Fruit fly (Drosophila melanogaster) whole organism, embryonic: Measurements from ENCODE around the gene CG7294.

Experiments
- C15 ChIP-seq: fragments of 200-800 bp; sonication (Bioruptor generic); IDR thresholded peaks from 3 replicates; pipeline ENCODE4 v1.3.6; 2022; ENCODE audit warnings: missing biosample characterization, missing genetic modification characterization
- CG10654 ChIP-seq: fragments of 200-800 bp; sonication (Bioruptor generic); optimal IDR thresholded peaks from 2 replicates; lab custom pipeline; 2016; ENCODE audit warnings: missing biosample characterization, missing genetic modification characterization
- CG11560 ChIP-seq: fragments of 200-800 bp; sonication (Bioruptor generic); IDR thresholded peaks from 3 replicates; pipeline ENCODE4 v1.3.6; 2022; ENCODE audit warnings: missing biosample characterization, missing genetic modification characterization
- CG11695 ChIP-seq: fragments of 200-800 bp; sonication (Bioruptor generic); IDR thresholded peaks from 3 replicates; pipeline ENCODE4 v1.3.6; 2022; ENCODE audit warnings: missing biosample characterization, missing genetic modification characterization
- CG12155 ChIP-seq: fragments of 200-800 bp; sonication (Bioruptor generic); optimal IDR thresholded peaks from 3 replicates; lab custom pipeline; 2016; ENCODE audit warnings: missing biosample characterization, missing genetic modification characterization
- CG13894 ChIP-seq: fragments of 200-800 bp; sonication (Bioruptor generic); optimal IDR thresholded peaks from 3 replicates; lab custom pipeline; 2018; ENCODE audit warnings: missing biosample characterization, mild to moderate bottlenecking, missing genetic modification characterization, moderate library complexity
- CG14667 ChIP-seq: fragments of 200-800 bp; sonication (Bioruptor generic); IDR thresholded peaks from 2 replicates; pipeline ENCODE4 v1.3.6; 2022; ENCODE audit warnings: missing biosample characterization, missing genetic modification characterization
- CG14965 ChIP-seq: fragments of 200-800 bp; sonication (Bioruptor generic); optimal IDR thresholded peaks from 2 replicates; lab custom pipeline; 2016; ENCODE audit warnings: missing biosample characterization, missing genetic modification characterization, borderline replicate concordance
- CG1602 ChIP-seq: fragments of 200-800 bp; sonication (Bioruptor generic); optimal IDR thresholded peaks from 3 replicates; lab custom pipeline; 2016; ENCODE audit warnings: missing biosample characterization, missing genetic modification characterization
- CG3838 ChIP-seq: fragments of 200-800 bp; sonication (Bioruptor generic); optimal IDR thresholded peaks from 3 replicates; lab custom pipeline; 2016; ENCODE audit warnings: missing biosample characterization, missing genetic modification characterization
- CG9727 ChIP-seq: fragments of 200-800 bp; sonication (Bioruptor generic); optimal IDR thresholded peaks from 3 replicates; lab custom pipeline; 2017; ENCODE audit warnings: missing biosample characterization, mild to moderate bottlenecking, missing genetic modification characterization
- Dek ChIP-seq: fragments of 200-800 bp; sonication (Bioruptor generic); optimal IDR thresholded peaks from 3 replicates; lab custom pipeline; 2019; ENCODE audit warnings: missing biosample characterization, mild to moderate bottlenecking, missing genetic modification characterization, moderate library complexity
- E2f1 ChIP-seq: fragments of 200-800 bp; sonication (Bioruptor generic); IDR thresholded peaks from 2 replicates; pipeline ENCODE4 v1.3.6; 2022; ENCODE audit warnings: missing biosample characterization, missing genetic modification characterization
- Eip74EF ChIP-seq, 2 experiments: fragments of 200-800 bp in 1 of 2; fragments of >200 bp in 1 of 2; sonication (Bioruptor generic) in 1 of 2; optimal IDR thresholded peaks; 2 replicates each; lab custom pipeline; 2017 to 2019; ENCODE audit warnings: missing biosample characterization in 2 of 2, missing genetic modification characterization in 2 of 2, mild to moderate bottlenecking in 1 of 2, moderate library complexity in 1 of 2
- Hr78 ChIP-seq, 2 experiments: fragments of 200-800 bp in 1 of 2; fragments of >200 bp in 1 of 2; sonication (Bioruptor generic) in 1 of 2; optimal IDR thresholded peaks; 2 replicates each; lab custom pipeline; 2017 to 2019; ENCODE audit warnings: missing biosample characterization in 2 of 2, missing genetic modification characterization in 2 of 2, mild to moderate bottlenecking in 1 of 2, moderate library complexity in 1 of 2
- NFAT ChIP-seq: fragments of 200-800 bp; sonication (Bioruptor generic); IDR thresholded peaks from 2 replicates; pipeline ENCODE4 v1.3.6; 2022; ENCODE audit warnings: missing biosample characterization, missing genetic modification characterization
- Sox102F ChIP-seq: fragments of 200-800 bp; sonication (Bioruptor generic); optimal IDR thresholded peaks from 2 replicates; lab custom pipeline; 2018; ENCODE audit warnings: missing biosample characterization, mild to moderate bottlenecking, missing genetic modification characterization, moderate library complexity
- Vsx1 ChIP-seq: fragments of 200-800 bp; sonication (Bioruptor generic); optimal IDR thresholded peaks from 2 replicates; lab custom pipeline; 2017; ENCODE audit warnings: missing biosample characterization, mild to moderate bottlenecking, missing genetic modification characterization, missing genetic modification reagents
- Xbp1 ChIP-seq: fragments of 200-800 bp; sonication (Bioruptor generic); optimal IDR thresholded peaks from 3 replicates; lab custom pipeline; 2016; ENCODE audit warnings: missing biosample characterization, mild to moderate bottlenecking, missing genetic modification characterization
- Xrp1 ChIP-seq: fragments of 200-800 bp; sonication (Bioruptor generic); IDR thresholded peaks from 2 replicates; pipeline ENCODE4 v1.3.6; 2022; ENCODE audit warnings: missing biosample characterization, missing genetic modification characterization
- abd-A ChIP-seq: fragments of 200-800 bp; sonication (Bioruptor generic); optimal IDR thresholded peaks from 3 replicates; lab custom pipeline; 2019; ENCODE audit warnings: missing biosample characterization, mild to moderate bottlenecking, missing genetic modification characterization, moderate library complexity
- az2 ChIP-seq: fragments of 200-800 bp; sonication (Bioruptor generic); optimal IDR thresholded peaks from 3 replicates; lab custom pipeline; 2016; ENCODE audit warnings: missing biosample characterization, missing genetic modification characterization
- chinmo ChIP-seq: fragments of 200-800 bp; sonication (Bioruptor generic); IDR thresholded peaks from 4 replicates; pipeline ENCODE4 v1.3.6; 2022; ENCODE audit warnings: missing biosample characterization, missing genetic modification characterization; ENCODE audit not compliant: partially characterized antibody
- crol ChIP-seq: fragments of 200-800 bp; sonication (Bioruptor generic); IDR thresholded peaks from 2 replicates; pipeline ENCODE4 v1.3.6; 2022; ENCODE audit warnings: missing biosample characterization, missing genetic modification characterization
- cwo ChIP-seq: fragments of 200-800 bp; sonication (Bioruptor generic); optimal IDR thresholded peaks from 3 replicates; lab custom pipeline; 2017; ENCODE audit warnings: missing biosample characterization, missing genetic modification characterization, mild to moderate bottlenecking, moderate library complexity, missing genetic modification reagents
- dmrt99B ChIP-seq: fragments of 200-800 bp; sonication (Bioruptor generic); optimal IDR thresholded peaks from 2 replicates; lab custom pipeline; 2018; ENCODE audit warnings: missing biosample characterization, mild to moderate bottlenecking, missing genetic modification characterization, moderate library complexity
- eve ChIP-seq, 2 experiments: fragments of >200 bp; optimal IDR thresholded peaks; 2 replicates each; lab custom pipeline; 2017; ENCODE audit warnings: missing biosample characterization in 2 of 2, missing genetic modification characterization in 2 of 2
- exex ChIP-seq: fragments of 200-800 bp; sonication (Bioruptor generic); optimal IDR thresholded peaks from 4 replicates; lab custom pipeline; 2018; ENCODE audit warnings: missing biosample characterization, mild to moderate bottlenecking, missing genetic modification characterization, moderate library complexity
- her ChIP-seq: fragments of 200-800 bp; sonication (Bioruptor generic); optimal IDR thresholded peaks from 2 replicates; lab custom pipeline; 2016; ENCODE audit warnings: missing biosample characterization, missing genetic modification characterization
- inv ChIP-seq: fragments of 200-800 bp; sonication (Bioruptor generic); IDR thresholded peaks from 2 replicates; pipeline ENCODE4 v1.3.6; 2022; ENCODE audit warnings: missing biosample characterization, missing genetic modification characterization; ENCODE audit not compliant: partially characterized antibody
- lmd ChIP-seq: fragments of 200-800 bp; sonication (Bioruptor generic); IDR thresholded peaks from 2 replicates; pipeline ENCODE4 v1.3.6; 2022; ENCODE audit warnings: missing biosample characterization, missing genetic modification characterization
- p53 ChIP-seq: fragments of 200-800 bp; sonication (Bioruptor generic); optimal IDR thresholded peaks from 2 replicates; lab custom pipeline; 2016; ENCODE audit warnings: missing biosample characterization, missing genetic modification characterization
- pho ChIP-seq: fragments of 200-800 bp; sonication (Bioruptor generic); optimal IDR thresholded peaks from 2 replicates; lab custom pipeline; 2016; ENCODE audit warnings: missing biosample characterization, missing genetic modification characterization
- pros ChIP-seq: fragments of 200-800 bp; sonication (Bioruptor generic); optimal IDR thresholded peaks from 3 replicates; lab custom pipeline; 2019; ENCODE audit warnings: missing biosample characterization, mild to moderate bottlenecking, missing genetic modification characterization, moderate library complexity
- run ChIP-seq: fragments of 200-800 bp; sonication (Bioruptor generic); optimal IDR thresholded peaks from 3 replicates; lab custom pipeline; 2018; ENCODE audit warnings: missing biosample characterization, mild to moderate bottlenecking, missing genetic modification characterization
- seq ChIP-seq: fragments of 200-800 bp; sonication (Bioruptor generic); IDR thresholded peaks from 2 replicates; pipeline ENCODE4 v1.3.6; 2022; ENCODE audit warnings: missing biosample characterization, missing genetic modification characterization
- slbo ChIP-seq: fragments of 200-800 bp; sonication (Bioruptor generic); IDR thresholded peaks from 2 replicates; pipeline ENCODE4 v1.3.6; 2022; ENCODE audit warnings: missing biosample characterization, missing genetic modification characterization
- vfl ChIP-seq: fragments of 200-800 bp; sonication (Bioruptor generic); optimal IDR thresholded peaks from 2 replicates; lab custom pipeline; 2016; ENCODE audit warnings: missing biosample characterization, missing genetic modification characterization
- vvl ChIP-seq: fragments of 200-800 bp; sonication (Bioruptor generic); IDR thresholded peaks from 2 replicates; pipeline ENCODE4 v1.3.6; 2022; ENCODE audit warnings: missing biosample characterization, missing genetic modification characterization

CG7294 gene

dm6 chr2L:10682912-10683311 is 6.2 kb downstream of the CG7294 start (continued):
- TF ChIP-seq Eip74EF (GFP tag; optimal IDR thresholded peaks at IDR 0.05; lab: Kevin White, UChicago) = no peak
- TF ChIP-seq C15 (GFP tag; lab: Robert Waterston, UW) = no peak
- no peak for TF ChIP-seq CG1602
- no peak for TF ChIP-seq Xbp1 (GFP tag; lab: Kevin White, UChicago)
- TF ChIP-seq Xrp1 (GFP tag; lab: Robert Waterston, UW) = peak; percentile 23; the same call in 1 of the 2 replicates
- TF ChIP-seq CG14965 = no peak
- no peak for TF ChIP-seq p53
- no peak for TF ChIP-seq Sox102F
- TF ChIP-seq NFAT = 0 out of 2 replicates have a peak, but pooled peaks have one; percentile 24
- no peak for TF ChIP-seq dmrt99B (tag; lab: Kevin White, UChicago)

- TF ChIP-seq Hr78 (GFP tag; optimal IDR thresholded peaks at IDR 0.05; lab: Kevin White, UChicago) (no peak), slbo (0 out of 2 replicates have a peak, but pooled peaks have one; percentile 16), seq (no peak), CG14667 (GFP tag; lab: Robert Waterston, UW) (no peak), CG9727 (GFP tag; lab: Kevin White, UChicago) (no peak), lmd (no peak), CG11695 (GFP tag; lab: Robert Waterston, UW) (no peak), cwo (GFP tag; lab: Kevin White, UChicago) (no peak), eve (GFP tag; optimal IDR thresholded peaks at IDR 0.05; lab: Kevin White, UChicago) (no peak), Dek (tag; lab: Kevin White, UChicago) (no peak), abd-A (tag; lab: Kevin White, UChicago) (peak; percentile 95), CG13894 (tag; lab: Kevin White, UChicago) (peak; percentile 8), vvl (GFP tag; lab: Robert Waterston, UW) (peak; percentile 69; the same call in 1 of the 2 replicates), inv (GFP tag; lab: Robert Waterston, UW) (no peak), Vsx1 (GFP tag; lab: Kevin White, UChicago) (peak; percentile 12), Sox102F (no peak), run (tag; lab: Kevin White, UChicago) (no peak), her (GFP tag; lab: Kevin White, UChicago) (no peak), pros (GFP tag; lab: Kevin White, UChicago) (peak; percentile 42), crol (GFP tag; lab: Robert Waterston, UW) (no peak), az2 (GFP tag; lab: Kevin White, UChicago) (no peak), exex (tag; lab: Kevin White, UChicago) (no peak), CG12155 (GFP tag; lab: Kevin White, UChicago) (no peak), CG3838 (GFP tag; lab: Kevin White, UChicago) (no peak), E2f1 (no peak), CG10654 (GFP tag; lab: Kevin White, UChicago) (no peak), chinmo (GFP tag; lab: Robert Waterston, UW) (0 out of 4 replicates have a peak, but pooled peaks have one; percentile 50)
Measured at dm6 chr2L:10682197-10682596, 6.9 kb downstream of the CG7294 start.

DNA sequence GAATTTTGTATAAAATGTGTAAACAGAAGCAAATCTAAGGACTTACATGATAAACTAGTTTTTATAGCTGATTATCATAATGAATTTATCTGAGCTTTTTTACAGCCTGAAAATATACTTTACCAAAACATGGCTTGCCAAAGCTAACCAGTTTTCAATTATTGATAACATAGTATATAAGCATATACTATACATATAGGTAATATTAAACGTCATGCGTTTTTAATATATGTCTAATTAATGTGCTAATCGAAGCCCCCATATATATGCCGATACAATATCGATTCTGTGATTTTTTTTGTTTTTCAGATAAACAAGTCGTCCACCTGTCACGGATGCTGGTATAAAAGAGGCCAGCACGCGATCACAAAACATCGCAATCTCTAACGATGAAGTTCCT is 7.5 kb downstream of the CG7294 start, which contains the start of gene CG17107:
TSS of gene CG17107 (plus strand) at position 301 of the 400 bp plus-strand sequence.
- TF ChIP-seq vfl (GFP tag; lab: Kevin White, UChicago) (no peak), CG11560 (no peak), eve (GFP tag; optimal IDR thresholded peaks at IDR 0.05; lab: Kevin White, UChicago) (no peak), pho (no peak)
